Fruit fly (Drosophila melanogaster) whole organism, embryonic: Measurements from ENCODE around the gene Arp1.

ENCODE experiments used
- CG10366 ChIP-seq: fragments of 200-800 bp; sonication (Bioruptor generic); IDR thresholded peaks from 2 replicates; pipeline ENCODE4 v1.3.6; 2022; ENCODE audit warnings: missing biosample characterization, missing genetic modification characterization
- CG10431 ChIP-seq: fragments of 200-800 bp; sonication (Bioruptor generic); optimal IDR thresholded peaks from 3 replicates; lab custom pipeline; 2018; ENCODE audit warnings: missing biosample characterization, mild to moderate bottlenecking, missing genetic modification characterization
- CG10979 ChIP-seq: fragments of 200-800 bp; sonication (Bioruptor generic); optimal IDR thresholded peaks from 2 replicates; lab custom pipeline; 2018; ENCODE audit warnings: missing biosample characterization, mild to moderate bottlenecking, missing genetic modification characterization, moderate library complexity
- CG14710 ChIP-seq: fragments of 200-800 bp; sonication (Bioruptor generic); optimal IDR thresholded peaks from 3 replicates; lab custom pipeline; 2019; ENCODE audit warnings: missing biosample characterization, mild to moderate bottlenecking, missing genetic modification characterization, moderate library complexity
- CG14965 ChIP-seq: fragments of 200-800 bp; sonication (Bioruptor generic); optimal IDR thresholded peaks from 2 replicates; lab custom pipeline; 2016; ENCODE audit warnings: missing biosample characterization, missing genetic modification characterization, borderline replicate concordance
- CG17359 ChIP-seq: fragments of 200-800 bp; sonication (Bioruptor generic); optimal IDR thresholded peaks from 3 replicates; lab custom pipeline; 2018; ENCODE audit warnings: missing biosample characterization, mild to moderate bottlenecking, missing genetic modification characterization, moderate library complexity
- CG17612 ChIP-seq: fragments of 200-800 bp; sonication (Bioruptor generic); IDR thresholded peaks from 2 replicates; pipeline ENCODE4 v1.3.6; 2022; ENCODE audit warnings: missing biosample characterization, missing genetic modification characterization
- CG2678 ChIP-seq: fragments of 200-800 bp; sonication (Bioruptor generic); optimal IDR thresholded peaks from 3 replicates; lab custom pipeline; 2019; ENCODE audit warnings: missing biosample characterization, mild to moderate bottlenecking, missing genetic modification characterization, moderate library complexity
- CG31224 ChIP-seq: fragments of 200-800 bp; sonication (Bioruptor generic); IDR thresholded peaks from 2 replicates; pipeline ENCODE4 v1.3.6; 2022; ENCODE audit warnings: missing biosample characterization, missing genetic modification characterization
- CG32532 ChIP-seq: fragments of 200-800 bp; sonication (Bioruptor generic); IDR thresholded peaks from 2 replicates; pipeline ENCODE4 v1.3.6; 2022; ENCODE audit warnings: missing biosample characterization, missing genetic modification characterization
- CG32772 ChIP-seq: fragments of 200-800 bp; sonication (Bioruptor generic); IDR thresholded peaks from 2 replicates; pipeline ENCODE4 v1.3.6; 2022; ENCODE audit warnings: missing biosample characterization, missing genetic modification characterization
- CG3726 ChIP-seq: fragments of 200-800 bp; sonication (Bioruptor generic); IDR thresholded peaks from 3 replicates; pipeline ENCODE4, ENCODE4 v1.3.6; 2022; ENCODE audit warnings: missing biosample characterization, missing genetic modification characterization
- CG4617 ChIP-seq: fragments of 200-800 bp; sonication (Bioruptor generic); optimal IDR thresholded peaks from 3 replicates; lab custom pipeline; 2016; ENCODE audit warnings: missing biosample characterization, missing genetic modification characterization, borderline replicate concordance
- CG5245 ChIP-seq: fragments of 200-800 bp; sonication (Bioruptor generic); optimal IDR thresholded peaks from 3 replicates; lab custom pipeline; 2016; ENCODE audit warnings: missing biosample characterization, missing genetic modification characterization
- CG6683 ChIP-seq: fragments of 200-800 bp; sonication (Bioruptor generic); optimal IDR thresholded peaks from 2 replicates; lab custom pipeline; 2017; ENCODE audit warnings: missing biosample characterization, mild to moderate bottlenecking, missing genetic modification characterization, missing genetic modification reagents
- CG8924 ChIP-seq: fragments of 200-800 bp; optimal IDR thresholded peaks from 3 replicates; lab custom pipeline; 2019; ENCODE audit warnings: missing biosample characterization, mild to moderate bottlenecking, missing genetic modification characterization, moderate library complexity
- CG9437 ChIP-seq: fragments of 200-800 bp; sonication (Bioruptor generic); optimal IDR thresholded peaks from 2 replicates; lab custom pipeline; 2018; ENCODE audit warnings: missing biosample characterization, mild to moderate bottlenecking, missing genetic modification characterization
- Deaf1 ChIP-seq: fragments of 200-800 bp; optimal IDR thresholded peaks from 3 replicates; lab custom pipeline; 2019; ENCODE audit warnings: missing biosample characterization, mild to moderate bottlenecking, missing genetic modification characterization, moderate library complexity
- ERR ChIP-seq: fragments of 200-800 bp; sonication (Bioruptor generic); optimal IDR thresholded peaks from 2 replicates; lab custom pipeline; 2016; ENCODE audit warnings: missing biosample characterization, missing genetic modification characterization
- Eip74EF ChIP-seq, 2 experiments: fragments of 200-800 bp in 1 of 2; fragments of >200 bp in 1 of 2; sonication (Bioruptor generic) in 1 of 2; optimal IDR thresholded peaks; 2 replicates each; lab custom pipeline; 2017 to 2019; ENCODE audit warnings: missing biosample characterization in 2 of 2, missing genetic modification characterization in 2 of 2, mild to moderate bottlenecking in 1 of 2, moderate library complexity in 1 of 2
- Gsc ChIP-seq: fragments of 200-800 bp; sonication (Bioruptor generic); IDR thresholded peaks from 2 replicates; pipeline ENCODE4 v1.3.6; 2022; ENCODE audit warnings: missing biosample characterization, missing genetic modification characterization
- Hey ChIP-seq: fragments of 200-800 bp; sonication (Bioruptor generic); optimal IDR thresholded peaks from 3 replicates; lab custom pipeline; 2018; ENCODE audit warnings: missing biosample characterization, mild to moderate bottlenecking, missing genetic modification characterization
- Lhr ChIP-seq: fragments of 200-800 bp; sonication (Bioruptor generic); optimal IDR thresholded peaks from 3 replicates; lab custom pipeline; 2017; ENCODE audit warnings: mild to moderate bottlenecking, missing biosample characterization, missing genetic modification reagents, missing genetic modification characterization
- Med ChIP-seq: fragments of 200-800 bp; sonication (Bioruptor generic); peaks from one replicate; lab custom pipeline; 2016; ENCODE audit warnings: missing biosample characterization, missing genetic modification characterization, mild to moderate bottlenecking, inconsistent platforms, moderate library complexity
- NFAT ChIP-seq: fragments of 200-800 bp; sonication (Bioruptor generic); IDR thresholded peaks from 2 replicates; pipeline ENCODE4 v1.3.6; 2022; ENCODE audit warnings: missing biosample characterization, missing genetic modification characterization
- Nf-YB ChIP-seq: fragments of 200-800 bp; sonication (Bioruptor generic); optimal IDR thresholded peaks from 3 replicates; lab custom pipeline; 2019; ENCODE audit warnings: missing biosample characterization, mild to moderate bottlenecking, missing genetic modification characterization, moderate library complexity
- Rfx ChIP-seq: fragments of 200-800 bp; sonication (Bioruptor generic); IDR thresholded peaks from 2 replicates; pipeline ENCODE4 v1.3.6; 2022; ENCODE audit warnings: missing biosample characterization, missing genetic modification characterization
- Taf1 ChIP-seq: fragments of 200-800 bp; sonication (Bioruptor generic); IDR thresholded peaks from 2 replicates; pipeline ENCODE4 v1.3.6; 2022; ENCODE audit warnings: missing biosample characterization, missing genetic modification characterization
- Usf ChIP-seq: fragments of 200-800 bp; sonication (Bioruptor generic); optimal IDR thresholded peaks from 2 replicates; lab custom pipeline; 2017; ENCODE audit warnings: missing genotype, missing biosample characterization, missing genetic modification characterization
- abd-A ChIP-seq: fragments of 200-800 bp; sonication (Bioruptor generic); optimal IDR thresholded peaks from 3 replicates; lab custom pipeline; 2019; ENCODE audit warnings: missing biosample characterization, mild to moderate bottlenecking, missing genetic modification characterization, moderate library complexity
- cas ChIP-seq: fragments of 200-800 bp; sonication (Bioruptor generic); IDR thresholded peaks from 2 replicates; pipeline ENCODE4 v1.3.6; 2022; ENCODE audit warnings: missing biosample characterization, missing genetic modification characterization
- da ChIP-seq: fragments of 200-800 bp; sonication (Bioruptor generic); optimal IDR thresholded peaks from 2 replicates; lab custom pipeline; 2016; ENCODE audit warnings: missing biosample characterization, missing genetic modification characterization
- dan ChIP-seq: fragments of 200-800 bp; sonication (Bioruptor generic); IDR thresholded peaks from 2 replicates; pipeline ENCODE4 v1.3.6; 2022; ENCODE audit warnings: missing biosample characterization, missing genetic modification characterization
- dimm ChIP-seq: fragments of 200-800 bp; sonication (Bioruptor generic); IDR thresholded peaks from 2 replicates; pipeline ENCODE4 v1.3.6; 2022; ENCODE audit warnings: missing biosample characterization, missing genetic modification characterization
- exex ChIP-seq: fragments of 200-800 bp; sonication (Bioruptor generic); optimal IDR thresholded peaks from 4 replicates; lab custom pipeline; 2018; ENCODE audit warnings: missing biosample characterization, mild to moderate bottlenecking, missing genetic modification characterization, moderate library complexity
- grau ChIP-seq: fragments of 200-800 bp; optimal IDR thresholded peaks from 3 replicates; lab custom pipeline; 2019; ENCODE audit warnings: missing biosample characterization, mild to moderate bottlenecking, missing genetic modification characterization, moderate library complexity
- gro ChIP-seq: fragments of 200-800 bp; sonication (Bioruptor generic); optimal IDR thresholded peaks from 2 replicates; lab custom pipeline; 2016; ENCODE audit warnings: missing biosample characterization, missing genetic modification characterization
- insv ChIP-seq, 2 experiments: fragments of 200-800 bp; sonication (Bioruptor generic); optimal IDR thresholded peaks; 3 replicates each; lab custom pipeline; 2016 to 2018; ENCODE audit warnings: missing biosample characterization in 2 of 2, missing genetic modification characterization in 2 of 2
- knrl ChIP-seq: fragments of 200-800 bp; sonication (Bioruptor generic); IDR thresholded peaks from 3 replicates; pipeline ENCODE4 v1.3.6; 2022; ENCODE audit warnings: missing biosample characterization, missing genetic modification characterization; ENCODE audit not compliant: partially characterized antibody
- onecut ChIP-seq: fragments of 200-800 bp; sonication (Bioruptor generic); IDR thresholded peaks from 2 replicates; pipeline ENCODE4 v1.3.6; 2022; ENCODE audit warnings: missing biosample characterization, missing genetic modification characterization
- pb ChIP-seq: fragments of 200-800 bp; sonication (Bioruptor generic); optimal IDR thresholded peaks from 3 replicates; lab custom pipeline; 2016; ENCODE audit warnings: missing biosample characterization, missing genetic modification characterization
- sd ChIP-seq: fragments of 200-800 bp; sonication (Bioruptor generic); optimal IDR thresholded peaks from 3 replicates; lab custom pipeline; 2018; ENCODE audit warnings: missing biosample characterization, mild to moderate bottlenecking, missing genetic modification characterization, moderate library complexity
- sr ChIP-seq: fragments of 200-800 bp; sonication (Bioruptor generic); IDR thresholded peaks from 3 replicates; pipeline ENCODE4 v1.3.6; 2022; ENCODE audit warnings: missing biosample characterization, missing genetic modification characterization
- tio ChIP-seq: fragments of 200-800 bp; sonication (Bioruptor generic); optimal IDR thresholded peaks from 2 replicates; lab custom pipeline; 2017; ENCODE audit warnings: missing biosample characterization, missing genetic modification characterization, inconsistent platforms
- yki ChIP-seq: fragments of >200 bp; optimal IDR thresholded peaks from 3 replicates; lab custom pipeline; 2018

The Arp1 gene

DNA sequence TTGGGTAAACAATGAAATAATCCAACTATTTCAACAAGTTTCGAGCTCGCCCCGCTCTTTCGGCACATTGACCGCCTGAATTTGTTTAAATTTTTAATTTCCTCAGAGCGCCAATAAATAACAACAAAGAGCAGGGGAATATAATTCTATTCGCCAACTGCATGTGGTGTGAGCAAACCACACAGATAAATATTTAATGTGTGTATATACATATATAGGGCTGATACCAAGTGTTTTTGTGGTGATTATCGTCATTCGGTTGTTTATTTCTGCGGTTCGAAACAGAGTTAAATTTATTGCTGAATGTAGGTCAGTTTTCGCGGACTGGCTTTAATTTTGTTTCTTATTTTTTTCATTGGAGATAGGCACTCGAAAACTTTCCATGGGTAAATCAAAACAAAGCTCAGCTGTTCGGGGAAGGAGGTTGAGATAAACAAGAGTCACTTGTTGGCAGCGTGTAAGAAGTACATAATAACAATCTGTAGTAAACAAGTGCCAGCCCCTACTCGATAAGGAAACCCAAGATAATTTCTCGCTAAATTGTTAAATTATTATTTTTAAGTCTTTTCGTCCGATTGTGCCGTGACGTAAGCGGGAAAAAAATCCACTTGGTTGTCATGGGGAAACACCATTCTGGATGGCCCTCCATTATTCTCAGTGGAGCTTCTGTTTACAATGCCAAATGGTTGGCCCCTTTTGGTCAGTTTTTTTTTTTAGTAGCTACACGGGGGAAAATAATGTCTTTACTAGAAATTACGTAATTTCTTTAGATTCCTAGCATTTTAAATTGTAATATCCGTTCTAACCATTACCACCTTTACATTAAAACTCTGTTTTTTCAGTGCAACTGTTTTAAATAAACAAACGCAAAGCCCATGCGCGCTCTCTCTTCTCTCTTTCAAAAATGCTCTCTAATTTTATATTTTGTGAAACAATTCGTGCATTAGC, 26.3 kb downstream of the Arp1 start (continued):
- peak; percentile 39 for TF ChIP-seq CG10979 (tag; lab: Kevin White, UChicago)
- peak; percentile 22 for TF ChIP-seq tio (GFP tag; lab: Kevin White, UChicago)
- peak; percentile 53; the same call in 1 of the 2 replicates for TF ChIP-seq CG10366 (GFP tag; lab: Robert Waterston, UW)
- TF ChIP-seq pb (GFP tag; lab: Kevin White, UChicago): peak; percentile 32
- TF ChIP-seq CG2678: peak; percentile 68
- TF ChIP-seq CG10431: no peak
- TF ChIP-seq NFAT (GFP tag; lab: Robert Waterston, UW): peak; percentile 36; the same call in 1 of the 2 replicates
- no peak for TF ChIP-seq dan (GFP tag; lab: Robert Waterston, UW)

DNA sequence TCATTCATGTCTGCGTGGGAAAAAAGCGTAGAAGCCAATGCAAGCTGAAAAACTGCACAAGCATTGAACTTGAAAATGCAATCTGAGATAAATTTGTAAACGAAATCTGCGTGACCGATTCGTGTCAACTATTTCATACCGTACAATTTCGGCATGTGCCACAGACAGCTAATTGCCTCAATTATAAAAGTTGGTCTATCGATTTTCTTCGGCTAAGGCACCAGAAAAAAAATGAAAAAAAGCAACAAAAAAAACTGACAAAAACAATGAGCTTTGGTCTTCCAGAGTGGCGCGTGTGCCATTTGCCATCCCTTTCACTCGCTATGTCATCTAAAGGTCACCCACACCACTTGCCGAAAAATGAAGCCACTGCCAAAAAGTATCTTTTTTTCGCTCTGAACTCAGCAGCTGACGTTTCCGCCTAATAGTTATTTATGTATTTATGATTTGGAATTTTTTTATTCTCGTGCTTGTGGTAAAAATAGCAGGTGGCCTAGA, 27.0 kb downstream of the Arp1 start:
- peak; percentile 75 for TF ChIP-seq onecut (GFP tag; lab: Robert Waterston, UW)
- no peak for TF ChIP-seq cas
- TF ChIP-seq CG3726: no peak
- no peak for TF ChIP-seq CG17612 (GFP tag; lab: Robert Waterston, UW)
- 0 out of 2 replicates have a peak, but pooled peaks have one; percentile 0 for TF ChIP-seq CG31224 (GFP tag; lab: Robert Waterston, UW)
- TF ChIP-seq Nf-YB: no peak
- no peak for TF ChIP-seq Eip74EF (GFP tag; optimal IDR thresholded peaks at IDR 0.05; lab: Kevin White, UChicago)
- TF ChIP-seq CG4617 (GFP tag; lab: Kevin White, UChicago): no peak
- TF ChIP-seq insv (GFP tag; optimal IDR thresholded peaks at IDR 0.05; lab: Kevin White, UChicago): no peak
- peak; percentile 52 for TF ChIP-seq abd-A
- peak; percentile 62 for TF ChIP-seq sd (tag; lab: Kevin White, UChicago)
- peak; percentile 93 for TF ChIP-seq ERR (GFP tag; lab: Kevin White, UChicago)
- peak; percentile 31 for TF ChIP-seq Med (GFP tag; lab: Kevin White, UChicago)
- TF ChIP-seq CG32532: no peak
- TF ChIP-seq Deaf1 (tag; lab: Kevin White, UChicago): peak; percentile 60
- TF ChIP-seq CG32772 (GFP tag; lab: Robert Waterston, UW): 0 out of 2 replicates have a peak, but pooled peaks have one; percentile 5
- 0 out of 3 replicates have a peak, but pooled peaks have one; percentile 26 for TF ChIP-seq sr (GFP tag; lab: Robert Waterston, UW)
- TF ChIP-seq Hey (tag; lab: Kevin White, UChicago): peak; percentile 27
- TF ChIP-seq CG14965 (GFP tag; lab: Kevin White, UChicago): no peak
- TF ChIP-seq CG5245 (GFP tag; lab: Kevin White, UChicago): no peak
- TF ChIP-seq, all 482 proteins: peak for 10

- peak; percentile 26 for TF ChIP-seq CG9437 (GFP tag; lab: Kevin White, UChicago)
- TF ChIP-seq CG14710: peak; percentile 3
- TF ChIP-seq CG8924 (tag; lab: Kevin White, UChicago): peak; percentile 24
- TF ChIP-seq Usf (GFP tag; lab: Kevin White, UChicago): no peak
- peak; percentile 31 for TF ChIP-seq CG6683 (GFP tag; lab: Kevin White, UChicago)
- TF ChIP-seq abd-A: peak; percentile 59
- no peak for TF ChIP-seq CG17359 (tag; lab: Kevin White, UChicago)
- peak; percentile 72 for TF ChIP-seq gro (GFP tag; lab: Kevin White, UChicago)
- TF ChIP-seq dimm: no peak
- TF ChIP-seq Lhr (GFP tag; lab: Kevin White, UChicago): no peak
- TF ChIP-seq exex (tag; lab: Kevin White, UChicago): peak; percentile 4
- TF ChIP-seq CG32532: peak; percentile 53
- TF ChIP-seq da (GFP tag; lab: Kevin White, UChicago): no peak
- no peak for TF ChIP-seq Rfx
- TF ChIP-seq Taf1 (GFP tag; lab: Robert Waterston, UW): no peak
- TF ChIP-seq knrl (GFP tag; lab: Robert Waterston, UW): no peak
- TF ChIP-seq grau (tag; lab: Kevin White, UChicago): peak; percentile 43
- no peak for TF ChIP-seq Gsc
- no peak for TF ChIP-seq yki (lab: Kevin White, UChicago)
Measured at dm6 chr3R:12719627-12720343, 28.2 kb downstream of the Arp1 start.
